Fruit fly (Drosophila melanogaster) ovary, adult (tissue): ENCODE results near the gene CG7054.

ENCODE experiments used
- CG17801 ChIP-seq: fragments of 200-800 bp; optimal IDR thresholded peaks from 2 replicates; lab custom pipeline; 2019; ENCODE audit warnings: missing biosample characterization, mild to moderate bottlenecking, missing genetic modification characterization, moderate library complexity; ENCODE audit not compliant: partially characterized antibody

CG7054 gene

dm6 chr3R:22455335-22455985 is 9.3 kb upstream of the CG7054 start:
- TF ChIP-seq CG17801: no peak

DNA sequence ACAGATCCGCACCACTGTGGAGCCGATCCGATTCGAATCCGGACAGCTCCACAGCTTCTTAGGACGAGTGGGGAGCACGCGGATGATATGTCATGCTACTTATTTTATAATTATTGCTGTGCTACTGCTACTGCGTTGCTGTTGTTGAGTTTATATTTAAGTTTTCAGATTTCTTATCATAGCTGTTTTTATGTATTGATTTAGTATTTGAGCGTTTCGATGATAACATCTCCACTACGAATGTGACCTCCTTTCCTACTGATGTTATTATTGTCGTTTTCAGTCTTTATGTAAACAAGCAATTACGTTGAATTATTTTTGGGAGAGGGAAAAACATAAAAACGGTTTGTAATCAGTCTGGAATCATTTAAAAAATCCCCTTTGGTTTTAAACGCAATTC is 8.8 kb upstream of the CG7054 start:
- no peak for TF ChIP-seq CG17801

dm6 chr3R:22461673-22462585 is 2.9 kb upstream of the CG7054 start, which contains the start of the genes Rpn7 and AP-2mu:
TSS of gene Rpn7 (minus strand) at chr3R:22462054.
TSS of gene AP-2mu (plus strand) at chr3R:22462455.
- no peak for TF ChIP-seq CG17801

- no peak for TF ChIP-seq CG17801
Measured at dm6 chr3R:22465138-22465537, 353 bp downstream of the CG7054 start.

DNA sequence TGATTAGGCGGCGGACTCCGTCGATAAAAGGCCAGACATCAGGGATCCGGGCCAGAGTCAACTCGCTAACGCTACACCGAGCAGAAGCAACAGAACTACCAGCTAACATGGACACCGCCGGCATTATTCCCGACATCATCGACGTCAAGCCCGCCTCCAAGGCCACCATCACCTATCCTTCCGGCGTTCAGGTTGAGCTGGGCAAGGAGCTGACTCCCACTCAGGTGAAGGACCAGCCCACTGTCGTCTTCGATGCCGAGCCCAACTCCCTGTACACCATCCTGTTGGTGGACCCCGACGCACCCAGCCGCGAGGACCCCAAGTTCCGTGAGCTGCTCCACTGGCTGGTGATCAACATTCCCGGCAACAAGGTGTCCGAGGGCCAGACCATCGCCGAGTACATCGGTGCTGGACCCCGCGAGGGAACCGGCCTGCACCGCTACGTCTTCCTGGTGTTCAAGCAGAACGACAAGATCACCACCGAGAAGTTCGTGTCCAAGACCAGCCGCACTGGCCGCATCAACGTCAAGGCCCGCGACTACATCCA is 1.3 kb downstream of the CG7054 start, which contains the start of gene Pebp1:
Gene Pebp1 (plus strand): TSS at position 51 of the 547 bp plus-strand sequence.
- TF ChIP-seq CG17801: no peak

- peak; percentile 32 for TF ChIP-seq CG17801
Measured at dm6 chr3R:22467939-22468571, 3.3 kb downstream of the CG7054 start, which contains the start of the genes CG5377 and Nrx-1. TSS of gene CG5377 (minus strand) at chr3R:22468157. TSS of gene Nrx-1 (plus strand) at chr3R:22468512.

- no peak for TF ChIP-seq CG17801
Measured at dm6 chr3R:22468829-22469487, 4.2 kb downstream of the CG7054 start.

DNA sequence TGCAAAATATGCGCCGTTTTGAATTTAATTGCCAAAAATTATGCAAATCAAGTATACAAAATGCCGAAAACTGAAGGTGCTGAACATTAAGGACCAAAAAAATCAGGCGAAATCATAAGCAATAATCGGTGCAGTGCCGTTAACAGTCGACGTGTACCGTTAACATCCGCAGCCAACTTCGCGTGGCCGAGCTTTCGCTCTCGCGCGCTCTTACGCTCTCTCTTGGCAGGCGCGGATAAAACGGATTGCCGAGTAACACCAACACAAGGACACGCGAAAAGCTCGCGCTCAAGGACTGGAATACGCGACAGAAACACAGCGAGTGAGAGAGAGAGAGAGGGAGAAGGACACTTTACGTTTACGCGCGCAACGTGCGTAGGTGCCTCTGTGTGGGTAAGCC is 5.3 kb downstream of the CG7054 start:
- TF ChIP-seq CG17801: no peak

- no peak for TF ChIP-seq CG17801
Measured at dm6 chr3R:22483537-22483936, 18.8 kb downstream of the CG7054 start.

DNA sequence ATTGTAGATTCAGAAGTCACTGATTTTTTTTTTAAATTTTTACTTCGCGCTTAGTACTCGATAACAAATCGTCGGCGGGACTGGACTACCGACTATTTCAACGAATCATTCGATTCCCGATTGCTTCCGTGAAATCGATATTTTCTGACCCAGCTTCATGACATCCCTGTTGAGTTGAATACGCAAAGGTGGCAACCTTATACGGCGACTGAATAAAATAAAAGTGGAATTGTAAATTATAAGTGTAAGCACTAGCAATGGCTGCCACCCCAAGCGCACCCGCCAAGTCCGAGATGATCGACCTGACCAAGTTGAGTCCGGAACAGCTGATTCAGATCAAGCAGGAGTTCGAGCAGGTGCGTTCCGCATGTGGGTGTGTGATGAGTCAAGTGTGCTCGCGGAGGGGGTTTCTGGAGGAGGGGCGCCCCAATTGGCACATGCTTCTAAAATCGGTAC is 22.3 kb downstream of the CG7054 start, which contains the start of gene Pfdn5:
Gene Pfdn5 (plus strand): TSS at position 3 of the 456 bp plus-strand sequence.
- peak; percentile 17 for TF ChIP-seq CG17801

DNA sequence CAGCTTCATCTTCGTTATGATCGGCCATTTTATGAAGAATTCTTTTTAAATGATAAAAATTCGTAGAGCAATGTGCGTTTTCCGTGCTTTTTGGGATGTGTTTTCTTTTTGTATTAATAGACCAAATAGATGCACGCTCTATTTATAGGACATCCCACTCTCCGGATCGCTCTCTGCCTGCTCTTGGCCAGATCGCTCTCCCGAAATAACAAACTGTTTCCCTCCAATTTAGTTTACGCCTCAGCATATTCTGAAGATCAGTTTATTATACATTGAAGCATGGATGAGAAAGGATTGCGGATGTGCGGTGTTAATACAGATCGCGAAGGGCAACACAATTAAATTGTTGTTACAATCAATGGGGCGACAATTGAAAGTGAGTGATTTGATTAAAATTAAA is 24.1 kb downstream of the CG7054 start, which contains the start of gene CG5376:
Gene CG5376 (minus strand): TSS at position 101 of the 400 bp plus-strand sequence.
- no peak for TF ChIP-seq CG17801

DNA sequence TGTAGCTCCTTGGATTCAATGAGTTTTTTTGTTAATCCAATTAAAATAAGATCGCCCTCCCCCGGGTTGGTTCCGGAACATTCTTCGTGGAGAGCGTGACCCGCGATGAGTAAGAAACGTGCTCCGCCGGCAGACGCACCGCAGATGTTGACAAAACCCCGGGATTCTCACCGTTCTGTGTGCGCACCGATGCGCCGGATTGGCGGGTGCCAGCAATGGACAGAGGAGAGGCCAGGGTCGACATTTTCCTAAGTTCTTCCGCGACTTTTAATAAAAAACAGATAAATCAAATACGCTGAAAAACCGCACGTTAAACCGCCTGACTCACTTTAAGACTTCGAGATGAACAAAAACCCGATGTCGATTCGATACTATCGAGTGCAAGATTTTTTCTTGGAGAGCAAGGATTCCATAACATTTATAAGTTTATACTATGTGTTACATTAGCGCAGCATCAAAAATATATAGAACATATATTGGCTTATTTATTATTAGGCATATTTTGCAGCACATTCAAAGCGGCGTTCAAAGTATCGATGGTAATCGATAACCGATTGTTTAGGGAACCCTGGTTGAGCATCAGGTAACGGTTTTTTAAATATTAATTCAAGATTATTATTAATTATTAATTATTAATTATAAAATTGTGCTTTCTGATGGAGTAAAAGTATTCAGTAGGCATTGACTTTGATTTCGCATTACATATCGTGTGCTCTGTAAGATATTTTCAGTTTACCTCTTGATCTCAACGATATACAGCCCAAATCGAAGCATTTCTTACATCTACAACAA is 26.5 kb downstream of the CG7054 start, which contains the start of the genes CCT1 and tHMG1:
Gene CCT1 (minus strand): TSS at position 352 of the 792 bp plus-strand sequence.
Gene tHMG1 (plus strand): TSS at position 742 of the 792 bp plus-strand sequence.
- TF ChIP-seq CG17801: peak; percentile 65

DNA sequence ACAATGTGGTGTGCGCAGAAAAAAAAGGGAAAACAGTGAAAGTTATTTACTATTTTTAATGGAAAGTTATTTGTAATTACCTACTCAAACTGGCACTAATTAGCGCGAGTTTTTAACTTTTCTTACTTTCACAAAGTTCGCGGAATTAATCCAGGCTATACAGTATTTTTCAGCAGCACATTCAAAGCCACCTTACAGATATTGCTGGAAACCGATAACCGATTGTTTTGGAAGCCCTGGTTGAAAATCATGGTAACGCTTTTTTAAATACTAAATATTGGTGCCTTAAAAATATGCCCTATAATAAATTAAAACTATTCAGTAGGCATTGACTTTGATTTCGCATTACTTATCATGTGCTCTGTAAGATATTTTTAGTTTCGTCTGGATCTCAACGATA is 28.0 kb downstream of the CG7054 start, which contains the start of gene tHMG2:
Gene tHMG2 (plus strand): TSS at position 187 of the 400 bp plus-strand sequence.
- no peak for TF ChIP-seq CG17801

- no peak for TF ChIP-seq CG17801
Measured at dm6 chr3R:22494523-22495309, 29.9 kb downstream of the CG7054 start.
